Worm (Caenorhabditis elegans) whole organism, mixed stage, embryonic: ENCODE measurements around the gene C45G9.10.

Source experiments
- elt-1 ChIP-seq: sonication (generic microtip); optimal IDR thresholded peaks from 2 replicates; lab custom pipeline; 2017; ENCODE audit warnings: missing genetic modification characterization, mild to moderate bottlenecking, missing compliant biosample characterization, antibody characterized with exemption, moderate library complexity, borderline replicate concordance; ENCODE audit not compliant: insufficient read depth
- elt-3 ChIP-seq: fragments of 150-350 bp; optimal IDR thresholded peaks from 2 replicates; lab custom pipeline; 2014; ENCODE audit warnings: missing biosample characterization, missing genetic modification characterization
- flh-1 ChIP-seq: fragments of 200-800 bp; sonication (Bioruptor generic); optimal IDR thresholded peaks from 2 replicates; lab custom pipeline; 2018; ENCODE audit warnings: mild to moderate bottlenecking, missing genetic modification characterization, moderate library complexity, missing compliant biosample characterization
- lin-13 ChIP-seq: fragments of 150-350 bp; optimal IDR thresholded peaks from 2 replicates; lab custom pipeline; 2014; ENCODE audit warnings: missing biosample characterization, missing genetic modification characterization
- mep-1 ChIP-seq: fragments of 150-350 bp; optimal IDR thresholded peaks from 2 replicates; lab custom pipeline; 2017; ENCODE audit warnings: missing biosample characterization, missing genetic modification reagents, missing genetic modification characterization, inconsistent platforms
- mls-2 ChIP-seq: sonication (generic microtip); optimal IDR thresholded peaks from 2 replicates; lab custom pipeline; 2016; ENCODE audit warnings: mild to moderate bottlenecking, missing genetic modification characterization, moderate library complexity, missing compliant biosample characterization
- nhr-237 ChIP-seq: fragments of 150-350 bp; optimal IDR thresholded peaks from 2 replicates; lab custom pipeline; 2014; ENCODE audit warnings: missing biosample characterization, missing genetic modification characterization
- nhr-76 ChIP-seq: sonication (generic microtip); optimal IDR thresholded peaks from 2 replicates; lab custom pipeline; 2017; ENCODE audit warnings: missing biosample characterization, missing genetic modification characterization
- pha-4 ChIP-seq: fragments of 150-350 bp; optimal IDR thresholded peaks from 2 replicates; lab custom pipeline; 2018; ENCODE audit warnings: missing biosample characterization, missing genetic modification reagents, missing genetic modification characterization
- snpc-4 ChIP-seq: fragments of 150-350 bp; optimal IDR thresholded peaks from 2 replicates; lab custom pipeline; 2014; ENCODE audit warnings: missing biosample characterization, missing genetic modification characterization
- sptf-1 ChIP-seq: sonication (generic microtip); optimal IDR thresholded peaks from 2 replicates; lab custom pipeline; 2017; ENCODE audit warnings: mild to moderate bottlenecking, missing genetic modification characterization, moderate library complexity, missing compliant biosample characterization
- ztf-11 ChIP-seq: fragments of 150-350 bp; optimal IDR thresholded peaks from 2 replicates; lab custom pipeline; 2014; ENCODE audit warnings: missing biosample characterization, missing genetic modification characterization

DNA sequence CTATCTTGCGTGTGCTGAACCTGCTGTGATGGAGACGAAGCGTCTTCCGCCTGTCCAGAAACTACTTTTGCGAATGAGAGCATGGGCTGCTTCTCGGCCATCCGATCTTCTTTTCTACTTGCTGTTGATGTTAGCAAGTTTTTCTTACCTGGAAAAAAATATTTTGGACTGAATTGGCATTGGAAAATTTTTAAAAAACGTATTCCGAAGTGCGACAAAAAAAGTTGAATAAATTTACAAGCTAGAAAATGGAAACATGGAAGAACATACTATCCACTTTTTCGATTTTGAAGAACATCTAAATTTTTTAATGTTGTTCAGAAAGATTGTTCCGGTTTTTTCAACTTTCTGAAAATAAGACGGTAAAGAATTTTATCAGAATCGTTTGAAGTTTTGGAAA, 44.1 kb downstream of the C45G9.10 start, which contains the start of gene larp-1:
- no peak for TF ChIP-seq ztf-11 (tag; lab: Kevin White, UChicago)
- no peak for TF ChIP-seq flh-1 (GFP tag; lab: Kevin White, UChicago)
- no peak for TF ChIP-seq snpc-4 (tag; lab: Kevin White, UChicago)
- TF ChIP-seq mls-2 (tag; lab: Kevin White, UChicago) = no peak
- no peak for TF ChIP-seq nhr-76
- no peak for TF ChIP-seq nhr-237 (tag; lab: Kevin White, UChicago)
- TF ChIP-seq elt-3 (tag; lab: Kevin White, UChicago) = no peak
- TF ChIP-seq lin-13 (tag; lab: Kevin White, UChicago) = no peak
- TF ChIP-seq mep-1 (tag; lab: Kevin White, UChicago) = no peak
- no peak for TF ChIP-seq sptf-1 (tag; lab: Kevin White, UChicago)
- no peak for TF ChIP-seq elt-1 (tag; lab: Kevin White, UChicago)
- TF ChIP-seq pha-4 = no peak
